Worm (Caenorhabditis elegans) whole organism, L3 larva: ENCODE measurements around the gene K03H1.7.

ENCODE experiments used
- pqm-1 ChIP-seq: fragments of 150-350 bp; optimal IDR thresholded peaks from 2 replicates; lab custom pipeline; 2017; ENCODE audit warnings: missing biosample characterization, missing genetic modification characterization, inconsistent platforms
- ztf-4 ChIP-seq: fragments of 150-350 bp; optimal IDR thresholded peaks from 2 replicates; lab custom pipeline; 2014; ENCODE audit warnings: missing biosample characterization, missing genetic modification characterization

- no peak for TF ChIP-seq ztf-4 (tag; lab: Kevin White, UChicago)
- no peak for TF ChIP-seq pqm-1 (tag; lab: Kevin White, UChicago)
Observed at ce11 chrIII:9985542-9985941, 38.3 kb downstream of the K03H1.7 start.
